Fruit fly (Drosophila melanogaster) whole organism, prepupa: Measurements from ENCODE around the gene slow.
A peak's percentile ranks its signal among the peaks of the same experiment; 100 is the strongest.

Source experiments
- Blimp-1 ChIP-seq: fragments of 200-800 bp; sonication (Bioruptor generic); optimal IDR thresholded peaks from 3 replicates; lab custom pipeline; 2017; ENCODE audit warnings: missing biosample characterization, missing genetic modification characterization, mild to moderate bottlenecking, moderate library complexity, missing genetic modification reagents
- CG10631 ChIP-seq: fragments of 200-800 bp; sonication (Bioruptor generic); optimal IDR thresholded peaks from 2 replicates; lab custom pipeline; 2016; ENCODE audit warnings: missing biosample characterization, missing genetic modification characterization
- CG10669 ChIP-seq: fragments of 200-800 bp; sonication (Bioruptor generic); optimal IDR thresholded peaks from 3 replicates; lab custom pipeline; 2018; ENCODE audit warnings: missing biosample characterization, mild to moderate bottlenecking, missing genetic modification characterization, moderate library complexity
- CG11294 ChIP-seq: fragments of 200-800 bp; sonication (Bioruptor generic); IDR thresholded peaks from 2 replicates; pipeline ENCODE4 v1.3.6; 2022; ENCODE audit warnings: missing biosample characterization, missing genetic modification characterization
- CG15336 ChIP-seq: fragments of 200-800 bp; sonication (Bioruptor generic); IDR thresholded peaks from 2 replicates; pipeline ENCODE4 v1.3.6; 2022; ENCODE audit warnings: missing biosample characterization, missing genetic modification characterization
- CG1621 ChIP-seq: fragments of 200-800 bp; sonication (Bioruptor generic); optimal IDR thresholded peaks from 3 replicates; lab custom pipeline; 2018; ENCODE audit warnings: missing biosample characterization, mild to moderate bottlenecking, missing genetic modification characterization
- CG16779 ChIP-seq: fragments of 200-800 bp; sonication (Bioruptor generic); optimal IDR thresholded peaks from 3 replicates; lab custom pipeline; 2017; ENCODE audit warnings: missing biosample characterization, mild to moderate bottlenecking, missing genetic modification characterization
- CG3032 ChIP-seq: fragments of 200-800 bp; optimal IDR thresholded peaks from 2 replicates; lab custom pipeline; 2019; ENCODE audit warnings: missing biosample characterization, mild to moderate bottlenecking, missing genetic modification characterization, moderate library complexity
- CG31627 ChIP-seq: fragments of 200-800 bp; sonication (Bioruptor generic); optimal IDR thresholded peaks from 3 replicates; lab custom pipeline; 2016; ENCODE audit warnings: missing biosample characterization, missing genetic modification characterization
- CG32006 ChIP-seq: fragments of 200-800 bp; sonication (Bioruptor generic); optimal IDR thresholded peaks from 3 replicates; lab custom pipeline; 2017; ENCODE audit warnings: missing biosample characterization, mild to moderate bottlenecking, missing genetic modification characterization
- CG34406 ChIP-seq: fragments of 200-800 bp; sonication (Bioruptor generic); optimal IDR thresholded peaks from 3 replicates; lab custom pipeline; 2016; ENCODE audit warnings: missing biosample characterization, missing genetic modification characterization
- CG4318 ChIP-seq: fragments of 200-800 bp; sonication (Bioruptor generic); optimal IDR thresholded peaks from 3 replicates; lab custom pipeline; 2017; ENCODE audit warnings: missing biosample characterization, mild to moderate bottlenecking, missing genetic modification characterization
- CG6276 ChIP-seq: fragments of 200-800 bp; sonication (Bioruptor generic); optimal IDR thresholded peaks from 2 replicates; lab custom pipeline; 2017; ENCODE audit warnings: missing biosample characterization, mild to moderate bottlenecking, missing genetic modification characterization
- CG6792 ChIP-seq: fragments of 200-800 bp; sonication (Bioruptor generic); optimal IDR thresholded peaks from 3 replicates; lab custom pipeline; 2016; ENCODE audit warnings: missing biosample characterization, missing genetic modification characterization
- CG6808 ChIP-seq: fragments of 200-800 bp; sonication (Bioruptor generic); optimal IDR thresholded peaks from 3 replicates; lab custom pipeline; 2017; ENCODE audit warnings: missing biosample characterization, missing genetic modification characterization, mild to moderate bottlenecking, moderate library complexity, missing genetic modification reagents
- CG7368 ChIP-seq: fragments of 200-800 bp; sonication (Bioruptor generic); optimal IDR thresholded peaks from 3 replicates; lab custom pipeline; 2016; ENCODE audit warnings: missing biosample characterization, missing genetic modification characterization
- CG8632 ChIP-seq: fragments of 200-800 bp; sonication (Bioruptor generic); optimal IDR thresholded peaks from 3 replicates; lab custom pipeline; 2016; ENCODE audit warnings: missing biosample characterization, missing genetic modification characterization
- CG9139 ChIP-seq: fragments of 200-800 bp; sonication (Bioruptor generic); optimal IDR thresholded peaks from 3 replicates; lab custom pipeline; 2017; ENCODE audit warnings: missing biosample characterization, mild to moderate bottlenecking, missing genetic modification characterization
- Eip75B ChIP-seq: fragments of 200-800 bp; sonication (Bioruptor generic); optimal IDR thresholded peaks from 3 replicates; lab custom pipeline; 2016; ENCODE audit warnings: missing biosample characterization, missing genetic modification characterization
- Eip78C ChIP-seq: fragments of 200-800 bp; sonication (Bioruptor generic); peaks from one replicate; lab custom pipeline; 2016; ENCODE audit warnings: missing biosample characterization, missing genetic modification characterization
- Eip93F ChIP-seq: fragments of 200-800 bp; sonication (Bioruptor generic); optimal IDR thresholded peaks from 2 replicates; lab custom pipeline; 2016; ENCODE audit warnings: missing biosample characterization, mild to moderate bottlenecking, missing genetic modification characterization
- Ets96B ChIP-seq: fragments of 200-800 bp; optimal IDR thresholded peaks from 2 replicates; lab custom pipeline; 2019; ENCODE audit warnings: missing biosample characterization, mild to moderate bottlenecking, missing genetic modification characterization, moderate library complexity
- Gug ChIP-seq: fragments of 200-800 bp; sonication (Bioruptor generic); IDR thresholded peaks from 2 replicates; pipeline ENCODE4 v1.3.6; 2022; ENCODE audit warnings: missing biosample characterization, missing genetic modification characterization
- Hr38 ChIP-seq: sonication (Bioruptor generic); optimal IDR thresholded peaks from 2 replicates; lab custom pipeline; 2016; ENCODE audit warnings: missing biosample characterization, missing genetic modification characterization
- Hr39 ChIP-seq: fragments of 200-800 bp; sonication (Bioruptor generic); optimal IDR thresholded peaks from 2 replicates; lab custom pipeline; 2016; ENCODE audit warnings: missing biosample characterization, missing genetic modification characterization
- Hr4 ChIP-seq: fragments of 200-800 bp; sonication (Bioruptor generic); optimal IDR thresholded peaks from 3 replicates; lab custom pipeline; 2016; ENCODE audit warnings: missing biosample characterization, missing genetic modification characterization
- Lpt ChIP-seq: fragments of 200-800 bp; sonication (Bioruptor generic); optimal IDR thresholded peaks from 3 replicates; lab custom pipeline; 2016; ENCODE audit warnings: missing biosample characterization, missing genetic modification characterization
- Met ChIP-seq: fragments of 200-800 bp; sonication (Bioruptor generic); optimal IDR thresholded peaks from 3 replicates; lab custom pipeline; 2016; ENCODE audit warnings: missing biosample characterization, missing genetic modification characterization
- OdsH ChIP-seq: fragments of 200-800 bp; sonication (Bioruptor generic); optimal IDR thresholded peaks from 3 replicates; lab custom pipeline; 2016; ENCODE audit warnings: missing biosample characterization, missing genetic modification characterization
- Smox ChIP-seq: fragments of 200-800 bp; sonication (Bioruptor generic); optimal IDR thresholded peaks from 3 replicates; lab custom pipeline; 2016; ENCODE audit warnings: missing biosample characterization, missing genetic modification characterization
- Sox14 ChIP-seq: fragments of 200-800 bp; sonication (Bioruptor generic); optimal IDR thresholded peaks from 3 replicates; lab custom pipeline; 2016; ENCODE audit warnings: missing biosample characterization, missing genetic modification characterization
- Sox15 ChIP-seq: fragments of 200-800 bp; sonication (Bioruptor generic); optimal IDR thresholded peaks from 3 replicates; lab custom pipeline; 2016; ENCODE audit warnings: missing biosample characterization, missing genetic modification characterization
- achi ChIP-seq: fragments of 200-800 bp; sonication (Bioruptor generic); optimal IDR thresholded peaks from 3 replicates; lab custom pipeline; 2016; ENCODE audit warnings: missing biosample characterization, missing genetic modification characterization
- acj6 ChIP-seq: fragments of 200-800 bp; sonication (Bioruptor generic); optimal IDR thresholded peaks from 3 replicates; lab custom pipeline; 2016; ENCODE audit warnings: missing biosample characterization, missing genetic modification characterization
- dac ChIP-seq: fragments of 200-800 bp; sonication (Bioruptor generic); optimal IDR thresholded peaks from 2 replicates; lab custom pipeline; 2017; ENCODE audit warnings: missing biosample characterization, mild to moderate bottlenecking, missing genetic modification characterization
- dsx ChIP-seq: fragments of 200-800 bp; optimal IDR thresholded peaks from 3 replicates; lab custom pipeline; 2019; ENCODE audit warnings: missing biosample characterization, mild to moderate bottlenecking, missing genetic modification characterization, moderate library complexity; ENCODE audit not compliant: poor library complexity, severe bottlenecking
- eg ChIP-seq: fragments of 200-800 bp; sonication (Bioruptor generic); IDR thresholded peaks from 3 replicates; pipeline ENCODE4 v1.3.6; 2022; ENCODE audit warnings: missing biosample characterization, missing genetic modification characterization
- esn ChIP-seq: fragments of 200-800 bp; sonication (Bioruptor generic); optimal IDR thresholded peaks from 2 replicates; lab custom pipeline; 2016; ENCODE audit warnings: missing biosample characterization, mild to moderate bottlenecking, missing genetic modification characterization, moderate library complexity
- fd85E ChIP-seq: fragments of 200-800 bp; sonication (Bioruptor generic); optimal IDR thresholded peaks from 3 replicates; lab custom pipeline; 2016; ENCODE audit warnings: missing biosample characterization, missing genetic modification characterization
- fkh ChIP-seq: fragments of 200-800 bp; sonication (Bioruptor generic); optimal IDR thresholded peaks from 3 replicates; lab custom pipeline; 2017; ENCODE audit warnings: missing biosample characterization, mild to moderate bottlenecking, missing genetic modification characterization, moderate library complexity
- lz ChIP-seq: fragments of 200-800 bp; sonication (Bioruptor generic); optimal IDR thresholded peaks from 3 replicates; lab custom pipeline; 2016; ENCODE audit warnings: missing biosample characterization, missing genetic modification characterization
- net ChIP-seq: fragments of 200-800 bp; sonication (Bioruptor generic); optimal IDR thresholded peaks from 3 replicates; lab custom pipeline; 2016; ENCODE audit warnings: missing biosample characterization, missing genetic modification characterization
- pdm3 ChIP-seq: fragments of 200-800 bp; sonication (Bioruptor generic); optimal IDR thresholded peaks from 3 replicates; lab custom pipeline; 2016; ENCODE audit warnings: missing biosample characterization, missing genetic modification characterization
- salr ChIP-seq, 2 experiments: fragments of 200-800 bp; sonication (Bioruptor generic); optimal IDR thresholded peaks; 3 replicates each; lab custom pipeline; 2016 to 2018; ENCODE audit warnings: missing biosample characterization in 2 of 2, missing genetic modification characterization in 2 of 2, mild to moderate bottlenecking in 1 of 2
- spab ChIP-seq: fragments of 200-800 bp; sonication (Bioruptor generic); optimal IDR thresholded peaks from 2 replicates; lab custom pipeline; 2017; ENCODE audit warnings: missing biosample characterization, mild to moderate bottlenecking, missing genetic modification characterization, missing genetic modification reagents
- svp ChIP-seq: fragments of 200-800 bp; sonication (Bioruptor generic); peaks from one replicate; lab custom pipeline; 2016; ENCODE audit warnings: missing biosample characterization, missing genetic modification characterization
- topi ChIP-seq: fragments of 200-800 bp; sonication (Bioruptor generic); optimal IDR thresholded peaks from 3 replicates; lab custom pipeline; 2016; ENCODE audit warnings: missing biosample characterization, missing genetic modification characterization
- vri ChIP-seq: fragments of 200-800 bp; sonication (Bioruptor generic); optimal IDR thresholded peaks from 3 replicates; lab custom pipeline; 2016; ENCODE audit warnings: missing biosample characterization, mild to moderate bottlenecking, missing genetic modification characterization

Gene slow

DNA sequence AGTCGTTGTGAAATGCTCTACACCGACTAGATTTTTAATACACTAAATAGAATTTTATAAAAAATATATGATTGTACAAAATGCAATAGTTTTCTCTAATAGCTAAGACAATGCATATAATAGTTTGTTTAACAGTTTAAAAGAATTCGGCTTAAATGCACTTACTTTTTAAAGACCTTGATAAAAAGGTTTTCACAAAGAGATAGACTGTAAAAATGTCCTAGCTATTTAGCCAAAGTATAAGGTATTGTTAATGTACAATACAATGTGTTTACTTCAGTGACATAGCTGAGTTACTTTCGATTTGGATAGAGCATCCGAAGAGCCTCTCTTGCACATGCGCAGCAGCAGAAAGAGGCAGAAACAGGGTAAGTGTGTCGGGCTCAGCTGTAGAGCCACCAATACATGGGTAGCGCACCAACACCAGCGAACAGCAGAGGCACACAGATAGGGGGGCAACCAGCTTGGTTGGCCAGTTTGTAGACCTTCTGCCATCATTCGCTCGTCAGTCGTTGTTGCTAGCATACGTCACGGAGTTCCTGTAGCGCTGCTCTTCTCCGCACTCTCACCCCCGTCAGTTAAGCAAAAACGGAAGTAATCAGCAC lies 22.5 kb downstream of the slow start, which contains the start of gene TP53INP (continued):
- TF ChIP-seq salr (GFP tag; optimal IDR thresholded peaks at IDR 0.05; lab: Kevin White, UChicago) (peak; percentile 80 to 93), dac (peak; percentile 72), CG1621 (tag; lab: Kevin White, UChicago) (peak; percentile 82), achi (GFP tag; lab: Kevin White, UChicago) (peak; percentile 91), CG34406 (peak; percentile 91), Sox15 (GFP tag; lab: Kevin White, UChicago) (peak; percentile 90), CG31627 (peak; percentile 75), Lpt (GFP tag; lab: Kevin White, UChicago) (peak; percentile 86), CG15336 (GFP tag; lab: Robert Waterston, UW) (peak; percentile 88)

DNA sequence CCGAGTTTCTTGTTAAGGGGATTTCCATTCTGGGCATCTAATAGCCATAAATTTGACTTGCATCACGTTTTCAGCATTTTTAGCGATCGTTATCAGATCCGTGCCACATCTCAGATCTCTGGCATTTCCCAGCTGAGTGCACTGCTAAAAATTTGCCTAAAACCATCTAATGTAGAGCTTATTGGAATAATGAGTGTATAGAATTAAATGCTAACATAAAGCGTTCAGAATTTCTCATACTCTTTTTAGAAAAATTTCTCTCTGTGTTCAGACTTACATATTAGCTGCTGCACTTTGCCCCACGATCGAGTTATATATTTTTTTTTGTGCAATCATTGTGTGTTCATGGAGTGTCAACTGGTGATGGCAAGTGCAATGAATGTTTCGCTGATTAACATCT lies 23.5 kb downstream of the slow start:
- peak; percentile 74 for TF ChIP-seq eg (GFP tag; lab: Robert Waterston, UW)
- TF ChIP-seq fd85E: no peak
- TF ChIP-seq OdsH (GFP tag; lab: Kevin White, UChicago): peak; percentile 74
- TF ChIP-seq CG1621 (tag; lab: Kevin White, UChicago): no peak
- peak in 1 of 2 experiments; percentile 67 for TF ChIP-seq salr (GFP tag; optimal IDR thresholded peaks at IDR 0.05; lab: Kevin White, UChicago)
- peak; percentile 78 for TF ChIP-seq svp (GFP tag; lab: Kevin White, UChicago)
- peak; percentile 60 for TF ChIP-seq CG10631 (GFP tag; lab: Kevin White, UChicago)
- no peak for TF ChIP-seq vri (GFP tag; lab: Kevin White, UChicago)
- TF ChIP-seq dsx (GFP tag; lab: Kevin White, UChicago): peak; percentile 0
- TF ChIP-seq Hr38 (GFP tag; lab: Kevin White, UChicago): no peak
- TF ChIP-seq Met: peak; percentile 64
- TF ChIP-seq pdm3: peak; percentile 65
- TF ChIP-seq acj6: peak; percentile 54
- no peak for TF ChIP-seq CG7368 (GFP tag; lab: Kevin White, UChicago)
- no peak for TF ChIP-seq CG9139
- TF ChIP-seq Gug (GFP tag; lab: Robert Waterston, UW): peak; percentile 57; the same call in 1 of the 2 replicates
- no peak for TF ChIP-seq fkh (GFP tag; lab: Kevin White, UChicago)
- TF ChIP-seq CG16779: no peak
- TF ChIP-seq Hr4 (GFP tag; lab: Kevin White, UChicago): peak; percentile 76
- TF ChIP-seq lz (GFP tag; lab: Kevin White, UChicago): peak; percentile 44
- peak; percentile 39 for TF ChIP-seq CG4318 (GFP tag; lab: Kevin White, UChicago)
- TF ChIP-seq CG32006: peak; percentile 76
- peak; percentile 85 for TF ChIP-seq Eip78C (GFP tag; lab: Kevin White, UChicago)
- peak; percentile 17 for TF ChIP-seq CG6792 (GFP tag; lab: Kevin White, UChicago)
- TF ChIP-seq spab (GFP tag; lab: Kevin White, UChicago): no peak
- peak; percentile 60 for TF ChIP-seq achi (GFP tag; lab: Kevin White, UChicago)
- peak; percentile 22 for TF ChIP-seq Sox14 (GFP tag; lab: Kevin White, UChicago)
- peak; percentile 36 for TF ChIP-seq Lpt (GFP tag; lab: Kevin White, UChicago)
- TF ChIP-seq CG6276: peak; percentile 42
- TF ChIP-seq CG3032 (tag; lab: Kevin White, UChicago): no peak
- TF ChIP-seq CG8632: peak; percentile 35
- no peak for TF ChIP-seq Blimp-1 (GFP tag; lab: Kevin White, UChicago)
- TF ChIP-seq dac: peak; percentile 24
- TF ChIP-seq Hr39 (GFP tag; lab: Kevin White, UChicago): peak; percentile 45
- peak; percentile 62 for TF ChIP-seq net (GFP tag; lab: Kevin White, UChicago)
- no peak for TF ChIP-seq Eip93F
- TF ChIP-seq CG6808 (GFP tag; lab: Kevin White, UChicago): no peak
- peak; percentile 24 for TF ChIP-seq CG31627
- TF ChIP-seq Eip75B (GFP tag; lab: Kevin White, UChicago): peak; percentile 47
- peak; percentile 25 for TF ChIP-seq CG10669 (GFP tag; lab: Kevin White, UChicago)
- peak; percentile 10 for TF ChIP-seq Smox (GFP tag; lab: Kevin White, UChicago)
- peak; percentile 39; the same call in 1 of the 2 replicates for TF ChIP-seq CG11294 (GFP tag; lab: Robert Waterston, UW)
- TF ChIP-seq Ets96B (tag; lab: Kevin White, UChicago): peak; percentile 35
- peak; percentile 40 for TF ChIP-seq topi (GFP tag; lab: Kevin White, UChicago)
- TF ChIP-seq esn (GFP tag; lab: Kevin White, UChicago): peak; percentile 36
